Fruit fly (Drosophila melanogaster) whole organism, embryonic: Measurements from ENCODE around the gene Cyp4ac2.
A peak's percentile ranks its signal among the peaks of the same experiment; 100 is the strongest.

Experiments
- Aef1 ChIP-seq: fragments of 200-800 bp; sonication (Bioruptor generic); IDR thresholded peaks from 3 replicates; pipeline ENCODE4 v1.3.6; 2022; ENCODE audit warnings: missing biosample characterization, missing genetic modification characterization
- Bdp1 ChIP-seq: fragments of 200-800 bp; sonication (Bioruptor generic); optimal IDR thresholded peaks from 3 replicates; lab custom pipeline; 2016; ENCODE audit warnings: missing biosample characterization, missing genetic modification characterization
- CG10209 ChIP-seq: fragments of 200-800 bp; sonication (Bioruptor generic); optimal IDR thresholded peaks from 3 replicates; lab custom pipeline; 2017; ENCODE audit warnings: missing biosample characterization, mild to moderate bottlenecking, missing genetic modification characterization, missing genetic modification reagents
- CG10543 ChIP-seq: fragments of 200-800 bp; sonication (Bioruptor generic); optimal IDR thresholded peaks from 3 replicates; lab custom pipeline; 2017; ENCODE audit warnings: missing biosample characterization, mild to moderate bottlenecking, missing genetic modification characterization, moderate library complexity
- CG12071 ChIP-seq: fragments of 200-800 bp; sonication (Bioruptor generic); optimal IDR thresholded peaks from 3 replicates; lab custom pipeline; 2018; ENCODE audit warnings: missing biosample characterization, mild to moderate bottlenecking, missing genetic modification characterization
- CG15073 ChIP-seq: fragments of 200-800 bp; sonication (Bioruptor generic); optimal IDR thresholded peaks from 2 replicates; lab custom pipeline; 2016; ENCODE audit warnings: missing biosample characterization, missing genetic modification characterization
- CG15696 ChIP-seq: fragments of 200-800 bp; sonication (Bioruptor generic); optimal IDR thresholded peaks from 2 replicates; lab custom pipeline; 2019; ENCODE audit warnings: missing biosample characterization, mild to moderate bottlenecking, missing genetic modification characterization, moderate library complexity
- CG17328 ChIP-seq: fragments of 200-800 bp; sonication (Bioruptor generic); IDR thresholded peaks from 2 replicates; pipeline ENCODE4 v1.3.6; 2022; ENCODE audit warnings: missing biosample characterization, missing genetic modification characterization
- CG17359 ChIP-seq: fragments of 200-800 bp; sonication (Bioruptor generic); optimal IDR thresholded peaks from 3 replicates; lab custom pipeline; 2018; ENCODE audit warnings: missing biosample characterization, mild to moderate bottlenecking, missing genetic modification characterization, moderate library complexity
- CG31388 ChIP-seq: fragments of 200-800 bp; sonication (Bioruptor generic); optimal IDR thresholded peaks from 2 replicates; lab custom pipeline; 2016; ENCODE audit warnings: missing biosample characterization, missing genetic modification characterization
- CG32532 ChIP-seq: fragments of 200-800 bp; sonication (Bioruptor generic); IDR thresholded peaks from 2 replicates; pipeline ENCODE4 v1.3.6; 2022; ENCODE audit warnings: missing biosample characterization, missing genetic modification characterization
- CG4282 ChIP-seq: fragments of 200-800 bp; sonication (Bioruptor generic); optimal IDR thresholded peaks from 2 replicates; lab custom pipeline; 2016; ENCODE audit warnings: missing biosample characterization, missing genetic modification characterization
- CG4328 ChIP-seq: fragments of 200-800 bp; sonication (Bioruptor generic); optimal IDR thresholded peaks from 3 replicates; lab custom pipeline; 2017; ENCODE audit warnings: missing biosample characterization, missing genetic modification reagents, missing genetic modification characterization
- CG6254 ChIP-seq: fragments of 200-800 bp; sonication (Bioruptor generic); optimal IDR thresholded peaks from 3 replicates; lab custom pipeline; 2017; ENCODE audit warnings: mild to moderate bottlenecking, missing biosample characterization, missing genetic modification reagents, missing genetic modification characterization
- CG6689 ChIP-seq: fragments of 200-800 bp; sonication (Bioruptor generic); IDR thresholded peaks from 2 replicates; pipeline ENCODE4 v1.3.6; 2022; ENCODE audit warnings: missing biosample characterization, missing genetic modification characterization
- CG7357 ChIP-seq: fragments of 200-800 bp; sonication (Bioruptor generic); IDR thresholded peaks from 3 replicates; pipeline ENCODE4 v1.3.6; 2022; ENCODE audit warnings: missing biosample characterization, missing genetic modification characterization
- CG7928 ChIP-seq: fragments of 200-800 bp; sonication (Bioruptor generic); optimal IDR thresholded peaks from 2 replicates; lab custom pipeline; 2017; ENCODE audit warnings: missing biosample characterization, mild to moderate bottlenecking, missing genetic modification characterization
- CG7987 ChIP-seq: fragments of 200-800 bp; sonication (Bioruptor generic); optimal IDR thresholded peaks from 2 replicates; lab custom pipeline; 2018; ENCODE audit warnings: missing biosample characterization, mild to moderate bottlenecking, missing genetic modification characterization, moderate library complexity
- CG9932 ChIP-seq: fragments of 200-800 bp; sonication (Bioruptor generic); IDR thresholded peaks from 2 replicates; pipeline ENCODE4 v1.3.6; 2022; ENCODE audit warnings: missing biosample characterization, missing genetic modification characterization
- Dbx ChIP-seq: fragments of 200-800 bp; sonication (Bioruptor generic); IDR thresholded peaks from 3 replicates; pipeline ENCODE4 v1.3.6; 2022; ENCODE audit warnings: missing biosample characterization, missing genetic modification characterization
- Deaf1 ChIP-seq: fragments of 200-800 bp; optimal IDR thresholded peaks from 3 replicates; lab custom pipeline; 2019; ENCODE audit warnings: missing biosample characterization, mild to moderate bottlenecking, missing genetic modification characterization, moderate library complexity
- Dip2 ChIP-seq: fragments of 200-800 bp; sonication (Bioruptor generic); IDR thresholded peaks from 2 replicates; pipeline ENCODE4 v1.3.6; 2022; ENCODE audit warnings: missing biosample characterization, missing genetic modification characterization
- Doc2 ChIP-seq: fragments of 200-800 bp; sonication (Bioruptor generic); IDR thresholded peaks from 2 replicates; pipeline ENCODE4 v1.3.6; 2022; ENCODE audit warnings: missing biosample characterization, missing genetic modification characterization
- E2f2 ChIP-seq: fragments of 200-800 bp; sonication (Bioruptor generic); IDR thresholded peaks from 2 replicates; pipeline ENCODE4 v1.3.6; 2022; ENCODE audit warnings: missing biosample characterization, missing genetic modification characterization
- Ets65A ChIP-seq: fragments of 200-800 bp; sonication (Bioruptor generic); peaks from one replicate; lab custom pipeline; 2016; ENCODE audit warnings: missing biosample characterization, missing genetic modification characterization
- Fer1 ChIP-seq: fragments of 200-800 bp; sonication (Bioruptor generic); optimal IDR thresholded peaks from 2 replicates; lab custom pipeline; 2017; ENCODE audit warnings: missing biosample characterization, mild to moderate bottlenecking, missing genetic modification characterization
- Hand ChIP-seq: fragments of 200-800 bp; sonication (Bioruptor generic); optimal IDR thresholded peaks from 2 replicates; lab custom pipeline; 2017; ENCODE audit warnings: mild to moderate bottlenecking, missing biosample characterization, missing genetic modification reagents, missing genetic modification characterization
- Lhr ChIP-seq: fragments of 200-800 bp; sonication (Bioruptor generic); optimal IDR thresholded peaks from 3 replicates; lab custom pipeline; 2017; ENCODE audit warnings: mild to moderate bottlenecking, missing biosample characterization, missing genetic modification reagents, missing genetic modification characterization
- Lim3 ChIP-seq: fragments of 200-800 bp; sonication (Bioruptor generic); IDR thresholded peaks from 2 replicates; pipeline ENCODE4 v1.3.6; 2022; ENCODE audit warnings: missing biosample characterization, missing genetic modification characterization
- Oli ChIP-seq: fragments of 200-800 bp; sonication (Bioruptor generic); optimal IDR thresholded peaks from 2 replicates; lab custom pipeline; 2018; ENCODE audit warnings: missing biosample characterization, mild to moderate bottlenecking, missing genetic modification characterization, moderate library complexity
- Scr ChIP-seq: fragments of 200-800 bp; sonication (Bioruptor generic); IDR thresholded peaks from 2 replicates; pipeline ENCODE4 v1.3.6; 2022; ENCODE audit warnings: missing biosample characterization, missing genetic modification characterization; ENCODE audit not compliant: partially characterized antibody
- Sox100B ChIP-seq: fragments of 200-800 bp; sonication (Bioruptor generic); optimal IDR thresholded peaks from 3 replicates; lab custom pipeline; 2018; ENCODE audit warnings: missing biosample characterization, mild to moderate bottlenecking, missing genetic modification characterization
- Xbp1 ChIP-seq: fragments of 200-800 bp; sonication (Bioruptor generic); optimal IDR thresholded peaks from 3 replicates; lab custom pipeline; 2016; ENCODE audit warnings: missing biosample characterization, mild to moderate bottlenecking, missing genetic modification characterization
- abd-A ChIP-seq: fragments of 200-800 bp; sonication (Bioruptor generic); optimal IDR thresholded peaks from 3 replicates; lab custom pipeline; 2019; ENCODE audit warnings: missing biosample characterization, mild to moderate bottlenecking, missing genetic modification characterization, moderate library complexity
- amos ChIP-seq: fragments of 200-800 bp; sonication (Bioruptor generic); IDR thresholded peaks from 2 replicates; pipeline ENCODE4 v1.3.6; 2022; ENCODE audit warnings: missing biosample characterization, missing genetic modification characterization; ENCODE audit not compliant: partially characterized antibody
- ato ChIP-seq: fragments of 200-800 bp; sonication (Bioruptor generic); IDR thresholded peaks from 2 replicates; pipeline ENCODE4 v1.3.6; 2022; ENCODE audit warnings: missing biosample characterization, missing genetic modification characterization; ENCODE audit not compliant: partially characterized antibody
- cad ChIP-seq: fragments of >200 bp; optimal IDR thresholded peaks from 2 replicates; lab custom pipeline; 2017; ENCODE audit warnings: missing biosample characterization, missing genetic modification characterization
- chn ChIP-seq: fragments of 200-800 bp; sonication (Bioruptor generic); optimal IDR thresholded peaks from 2 replicates; lab custom pipeline; 2016; ENCODE audit warnings: missing biosample characterization, missing genetic modification characterization
- cwo ChIP-seq: fragments of 200-800 bp; sonication (Bioruptor generic); optimal IDR thresholded peaks from 3 replicates; lab custom pipeline; 2017; ENCODE audit warnings: missing biosample characterization, missing genetic modification characterization, mild to moderate bottlenecking, moderate library complexity, missing genetic modification reagents
- fd64A ChIP-seq: fragments of 200-800 bp; sonication (Bioruptor generic); optimal IDR thresholded peaks from 3 replicates; lab custom pipeline; 2018; ENCODE audit warnings: missing biosample characterization, mild to moderate bottlenecking, missing genetic modification characterization
- gsb ChIP-seq: fragments of 200-800 bp; sonication (Bioruptor generic); IDR thresholded peaks from 2 replicates; pipeline ENCODE4 v1.3.6; 2022; ENCODE audit warnings: missing biosample characterization, missing genetic modification characterization
- gt ChIP-seq: fragments of 200-800 bp; sonication (Bioruptor generic); IDR thresholded peaks from 2 replicates; pipeline ENCODE4 v1.3.6; 2022; ENCODE audit warnings: missing biosample characterization, missing genetic modification characterization
- kah ChIP-seq: fragments of 200-800 bp; sonication (Bioruptor generic); optimal IDR thresholded peaks from 2 replicates; lab custom pipeline; 2018; ENCODE audit warnings: missing biosample characterization, mild to moderate bottlenecking, missing genetic modification characterization
- prd ChIP-seq, 3 experiments: fragments of >200 bp in 2 of 3; fragments of 200-800 bp in 1 of 3; sonication (Bioruptor generic) in 1 of 3; optimal IDR thresholded peaks in 2 of 3; IDR thresholded peaks in 1 of 3; 2 replicates in 2 of 3; 3 replicates in 1 of 3; pipeline versions ENCODE4 v1.3.6 to Lab custom; 2017 to 2022; ENCODE audit warnings: missing biosample characterization in 1 of 3, missing genetic modification characterization in 1 of 3
- ro ChIP-seq: fragments of 200-800 bp; sonication (Bioruptor generic); IDR thresholded peaks from 2 replicates; pipeline ENCODE4 v1.3.6; 2022; ENCODE audit warnings: missing biosample characterization, missing genetic modification characterization
- sqz ChIP-seq: fragments of 200-800 bp; sonication (Bioruptor generic); optimal IDR thresholded peaks from 3 replicates; lab custom pipeline; 2018; ENCODE audit warnings: missing biosample characterization, mild to moderate bottlenecking, missing genetic modification characterization
- tin ChIP-seq: fragments of 200-800 bp; sonication (Bioruptor generic); optimal IDR thresholded peaks from 3 replicates; lab custom pipeline; 2016; ENCODE audit warnings: missing biosample characterization, missing genetic modification characterization
- twi ChIP-seq: fragments of 200-800 bp; optimal IDR thresholded peaks from 2 replicates; lab custom pipeline; 2019; ENCODE audit warnings: missing biosample characterization, mild to moderate bottlenecking, missing genetic modification characterization, moderate library complexity
- tx ChIP-seq: fragments of 200-800 bp; sonication (Bioruptor generic); optimal IDR thresholded peaks from 2 replicates; lab custom pipeline; 2016; ENCODE audit warnings: missing biosample characterization, missing genetic modification characterization
- zfh1 ChIP-seq: fragments of 200-800 bp; sonication (Bioruptor generic); IDR thresholded peaks from 3 replicates; pipeline ENCODE4 v1.3.6; 2022; ENCODE audit warnings: missing biosample characterization, missing genetic modification characterization

The Cyp4ac2 gene

DNA sequence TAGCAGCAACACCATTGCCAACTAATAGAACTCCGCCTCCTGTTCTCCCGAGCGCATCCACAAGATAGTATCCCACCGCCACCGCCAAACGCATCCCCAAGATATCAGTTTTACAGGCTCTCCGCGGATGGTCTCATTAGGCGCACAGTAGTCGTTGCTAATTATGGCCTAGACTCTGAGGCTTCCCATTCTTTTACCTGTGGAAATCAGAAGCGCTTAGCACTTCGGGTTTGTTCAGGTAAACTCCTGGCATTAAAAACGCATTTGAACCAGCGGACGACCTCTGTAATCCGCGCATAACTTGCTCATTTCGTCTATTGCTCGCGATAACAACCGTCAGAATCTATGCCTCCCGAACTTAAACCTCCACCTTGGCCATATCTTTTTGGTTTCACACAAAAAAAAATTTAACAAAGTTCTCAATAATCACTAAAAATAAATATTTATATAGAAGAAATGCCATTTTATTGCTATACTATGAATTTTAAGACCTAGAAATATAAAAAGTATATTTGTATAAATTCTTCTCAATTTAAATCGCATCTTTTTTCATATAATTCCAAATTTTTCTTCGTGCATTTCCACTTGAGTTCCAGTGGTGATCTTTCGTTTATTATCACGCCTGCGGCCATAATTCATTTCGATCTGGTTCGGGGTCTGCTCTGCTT lies 28.2 kb upstream of the Cyp4ac2 start (continued):
- no peak for TF ChIP-seq fd64A (GFP tag; lab: Kevin White, UChicago)
- TF ChIP-seq CG7928 (GFP tag; lab: Kevin White, UChicago) = no peak
- TF ChIP-seq CG4282 = no peak
- TF ChIP-seq ro (GFP tag; lab: Robert Waterston, UW) = no peak
- no peak for TF ChIP-seq tx (GFP tag; lab: Kevin White, UChicago)
- TF ChIP-seq CG9932 (GFP tag; lab: Robert Waterston, UW) = no peak
- no peak for TF ChIP-seq CG31388 (GFP tag; lab: Kevin White, UChicago)
- no peak for TF ChIP-seq kah (GFP tag; lab: Kevin White, UChicago)
- no peak for TF ChIP-seq Doc2 (GFP tag; lab: Robert Waterston, UW)
- TF ChIP-seq CG17359 (tag; lab: Kevin White, UChicago) = peak; percentile 65
- TF ChIP-seq ato = no peak
- peak; percentile 8 for TF ChIP-seq Lhr
- TF ChIP-seq CG10543 (GFP tag; lab: Kevin White, UChicago) = no peak
- no peak for TF ChIP-seq prd (optimal IDR thresholded peaks at IDR 0.05; lab: Kevin White, UChicago)
- TF ChIP-seq prd (GFP tag; IDR thresholded peaks at IDR 0.05; lab: Robert Waterston, UW) = peak; percentile 60; the same call in 1 of the 3 replicates
- TF ChIP-seq tin = peak; percentile 67
- peak; percentile 69 for TF ChIP-seq CG6254 (GFP tag; lab: Kevin White, UChicago)
- no peak for TF ChIP-seq abd-A (tag; lab: Kevin White, UChicago)
- TF ChIP-seq gsb (GFP tag; lab: Robert Waterston, UW) = no peak
- TF ChIP-seq CG4328 = no peak
- no peak for TF ChIP-seq Scr (GFP tag; lab: Robert Waterston, UW)
- no peak for TF ChIP-seq Ets65A
- no peak for TF ChIP-seq Dip2 (GFP tag; lab: Robert Waterston, UW)
- no peak for TF ChIP-seq CG12071
- peak; percentile 77 for TF ChIP-seq CG6689
- peak; percentile 63; the same call in 2 of the 3 replicates for TF ChIP-seq CG7357 (GFP tag; lab: Robert Waterston, UW)
- TF ChIP-seq Sox100B = peak; percentile 78
- TF ChIP-seq Aef1 (GFP tag; lab: Robert Waterston, UW) = no peak
- no peak for TF ChIP-seq Hand (GFP tag; lab: Kevin White, UChicago)
- TF ChIP-seq amos = no peak
- no peak for TF ChIP-seq Dbx
- no peak for TF ChIP-seq CG7987 (GFP tag; lab: Kevin White, UChicago)
- peak; percentile 9 for TF ChIP-seq chn (GFP tag; lab: Kevin White, UChicago)
- peak; percentile 55 for TF ChIP-seq CG10209 (GFP tag; lab: Kevin White, UChicago)
- TF ChIP-seq cad (GFP tag; lab: Kevin White, UChicago) = no peak
- TF ChIP-seq gt = no peak
- TF ChIP-seq CG32532 (GFP tag; lab: Robert Waterston, UW) = no peak
- peak; percentile 22 for TF ChIP-seq Xbp1
- no peak for TF ChIP-seq Lim3 (GFP tag; lab: Robert Waterston, UW)
- TF ChIP-seq Oli (tag; lab: Kevin White, UChicago) = peak; percentile 62
- TF ChIP-seq zfh1 (GFP tag; lab: Robert Waterston, UW) = peak; percentile 55; the same call in 2 of the 3 replicates
- no peak for TF ChIP-seq Fer1 (GFP tag; lab: Kevin White, UChicago)
- no peak for TF ChIP-seq twi (tag; lab: Kevin White, UChicago)
- TF ChIP-seq Deaf1 = peak; percentile 17
- no peak for TF ChIP-seq Bdp1 (GFP tag; lab: Kevin White, UChicago)
- TF ChIP-seq CG17328 (GFP tag; lab: Robert Waterston, UW) = peak; percentile 70; the same call in 1 of the 2 replicates
- peak; percentile 6 for TF ChIP-seq sqz (GFP tag; lab: Kevin White, UChicago)
- no peak for TF ChIP-seq CG15073 (GFP tag; lab: Kevin White, UChicago)
- TF ChIP-seq cwo (GFP tag; lab: Kevin White, UChicago) = no peak
- TF ChIP-seq E2f2 = peak; percentile 25; the same call in 1 of the 2 replicates
- TF ChIP-seq CG15696 (tag; lab: Kevin White, UChicago) = peak; percentile 80
